Worm (Caenorhabditis elegans) whole organism, mixed stage, embryonic: ENCODE data around the gene C01G10.14.
"Not testable (repeated sequence)": the region's sequence is repeated elsewhere in the genome, so short reads cannot be mapped to it uniquely, and the experiment has no call there.

Experiments used
- M03D4.4 ChIP-seq: sonication (generic microtip); optimal IDR thresholded peaks from 2 replicates; lab custom pipeline; 2017; ENCODE audit warnings: mild to moderate bottlenecking, missing genetic modification characterization, missing compliant biosample characterization
- ces-1 ChIP-seq: fragments of 150-350 bp; optimal IDR thresholded peaks from 2 replicates; lab custom pipeline; 2014; ENCODE audit warnings: missing biosample characterization, missing genetic modification reagents, missing genetic modification characterization
- lsy-2 ChIP-seq: fragments of 150-350 bp; optimal IDR thresholded peaks from 2 replicates; lab custom pipeline; 2014; ENCODE audit warnings: missing biosample characterization, missing genetic modification characterization
- nhr-12 ChIP-seq: fragments of 150-350 bp; optimal IDR thresholded peaks from 2 replicates; lab custom pipeline; 2014; ENCODE audit warnings: missing biosample characterization, missing genetic modification characterization
- unc-39 ChIP-seq: fragments of 150-350 bp; optimal IDR thresholded peaks from 2 replicates; lab custom pipeline; 2014; ENCODE audit warnings: missing biosample characterization, missing genetic modification characterization

- not testable (repeated sequence) for TF ChIP-seq ces-1 (GFP tag; lab: Kevin White, UChicago); lsy-2 (tag; lab: Kevin White, UChicago); unc-39 (tag; lab: Kevin White, UChicago); nhr-12; M03D4.4 (tag; lab: Kevin White, UChicago)
These were observed 19.4 kb upstream of the C01G10.14 start, which contains the start of gene ugt-30 for ce11 chrV:15125162-15125561.
